Fruit fly (Drosophila melanogaster) whole organism, embryonic: Measurements from ENCODE around the gene CG12766.
A peak's percentile ranks its signal among the peaks of the same experiment; 100 is the strongest.

Source experiments
- B-H2 ChIP-seq: fragments of 200-800 bp; sonication (Bioruptor generic); optimal IDR thresholded peaks from 2 replicates; lab custom pipeline; 2018; ENCODE audit warnings: missing biosample characterization, mild to moderate bottlenecking, missing genetic modification characterization
- Bgb ChIP-seq: fragments of 200-800 bp; sonication (Bioruptor generic); IDR thresholded peaks from 2 replicates; pipeline ENCODE4 v1.3.6; 2022; ENCODE audit warnings: missing biosample characterization, missing genetic modification characterization; ENCODE audit not compliant: partially characterized antibody
- CG10431 ChIP-seq: fragments of 200-800 bp; sonication (Bioruptor generic); optimal IDR thresholded peaks from 3 replicates; lab custom pipeline; 2018; ENCODE audit warnings: missing biosample characterization, mild to moderate bottlenecking, missing genetic modification characterization
- CG10462 ChIP-seq: fragments of 200-800 bp; sonication (Bioruptor generic); optimal IDR thresholded peaks from 2 replicates; lab custom pipeline; 2016; ENCODE audit warnings: missing biosample characterization, missing genetic modification characterization
- CG10654 ChIP-seq: fragments of 200-800 bp; sonication (Bioruptor generic); optimal IDR thresholded peaks from 2 replicates; lab custom pipeline; 2016; ENCODE audit warnings: missing biosample characterization, missing genetic modification characterization
- CG11398 ChIP-seq: fragments of 200-800 bp; sonication (Bioruptor generic); optimal IDR thresholded peaks from 2 replicates; lab custom pipeline; 2016; ENCODE audit warnings: missing biosample characterization, missing genetic modification characterization
- CG13296 ChIP-seq: fragments of 200-800 bp; sonication (Bioruptor generic); optimal IDR thresholded peaks from 3 replicates; lab custom pipeline; 2018; ENCODE audit warnings: missing biosample characterization, mild to moderate bottlenecking, missing genetic modification characterization
- CG14050 ChIP-seq: fragments of 200-800 bp; sonication (Bioruptor generic); IDR thresholded peaks from 3 replicates; pipeline ENCODE4 v1.3.6; 2022; ENCODE audit warnings: missing biosample characterization, missing genetic modification characterization
- CG15073 ChIP-seq: fragments of 200-800 bp; sonication (Bioruptor generic); optimal IDR thresholded peaks from 2 replicates; lab custom pipeline; 2016; ENCODE audit warnings: missing biosample characterization, missing genetic modification characterization
- CG1529 ChIP-seq: fragments of 200-800 bp; sonication (Bioruptor generic); optimal IDR thresholded peaks from 3 replicates; lab custom pipeline; 2018; ENCODE audit warnings: missing biosample characterization, missing genetic modification characterization
- CG16815 ChIP-seq: fragments of 200-800 bp; sonication (Bioruptor generic); optimal IDR thresholded peaks from 3 replicates; lab custom pipeline; 2017; ENCODE audit warnings: missing biosample characterization, mild to moderate bottlenecking, missing genetic modification characterization
- CG16863 ChIP-seq: fragments of 200-800 bp; sonication (Bioruptor generic); optimal IDR thresholded peaks from 3 replicates; lab custom pipeline; 2016; ENCODE audit warnings: missing biosample characterization, missing genetic modification characterization
- CG18764 ChIP-seq: fragments of 200-800 bp; sonication (Bioruptor generic); optimal IDR thresholded peaks from 3 replicates; lab custom pipeline; 2016; ENCODE audit warnings: missing biosample characterization, missing genetic modification characterization
- CG2875 ChIP-seq: fragments of 200-800 bp; sonication (Bioruptor generic); optimal IDR thresholded peaks from 2 replicates; lab custom pipeline; 2017; ENCODE audit warnings: missing biosample characterization, mild to moderate bottlenecking, missing genetic modification characterization, missing genetic modification reagents
- CG30020 ChIP-seq: fragments of 200-800 bp; optimal IDR thresholded peaks from 2 replicates; lab custom pipeline; 2019; ENCODE audit warnings: missing biosample characterization, mild to moderate bottlenecking, missing genetic modification characterization, moderate library complexity
- CG32772 ChIP-seq: fragments of 200-800 bp; sonication (Bioruptor generic); IDR thresholded peaks from 2 replicates; pipeline ENCODE4 v1.3.6; 2022; ENCODE audit warnings: missing biosample characterization, missing genetic modification characterization
- CG33213 ChIP-seq: fragments of 200-800 bp; sonication (Bioruptor generic); optimal IDR thresholded peaks from 3 replicates; lab custom pipeline; 2016; ENCODE audit warnings: missing biosample characterization, missing genetic modification characterization
- CG4404 ChIP-seq: fragments of 200-800 bp; sonication (Bioruptor generic); IDR thresholded peaks from 2 replicates; pipeline ENCODE4 v1.3.6; 2022; ENCODE audit warnings: missing biosample characterization, missing genetic modification characterization
- CG4424 ChIP-seq: fragments of 200-800 bp; sonication (Bioruptor generic); optimal IDR thresholded peaks from 3 replicates; lab custom pipeline; 2016; ENCODE audit warnings: missing biosample characterization, missing genetic modification characterization
- CG5180 ChIP-seq: fragments of 200-800 bp; sonication (Bioruptor generic); optimal IDR thresholded peaks from 3 replicates; lab custom pipeline; 2017; ENCODE audit warnings: missing biosample characterization, missing genetic modification characterization, mild to moderate bottlenecking, moderate library complexity, missing genetic modification reagents
- CG6683 ChIP-seq: fragments of 200-800 bp; sonication (Bioruptor generic); optimal IDR thresholded peaks from 2 replicates; lab custom pipeline; 2017; ENCODE audit warnings: missing biosample characterization, mild to moderate bottlenecking, missing genetic modification characterization, missing genetic modification reagents
- CG7745 ChIP-seq: fragments of 200-800 bp; sonication (Bioruptor generic); optimal IDR thresholded peaks from 2 replicates; lab custom pipeline; 2018; ENCODE audit warnings: missing biosample characterization, mild to moderate bottlenecking, missing genetic modification characterization, moderate library complexity
- CG8089 ChIP-seq: fragments of 200-800 bp; sonication (Bioruptor generic); optimal IDR thresholded peaks from 3 replicates; lab custom pipeline; 2016; ENCODE audit warnings: missing biosample characterization, missing genetic modification characterization
- CG9876 ChIP-seq: fragments of 200-800 bp; sonication (Bioruptor generic); optimal IDR thresholded peaks from 2 replicates; lab custom pipeline; 2016; ENCODE audit warnings: missing biosample characterization, missing genetic modification characterization
- CrebB ChIP-seq: fragments of 200-800 bp; sonication (Bioruptor generic); optimal IDR thresholded peaks from 3 replicates; lab custom pipeline; 2018; ENCODE audit warnings: missing biosample characterization, mild to moderate bottlenecking, missing genetic modification characterization
- Ets97D ChIP-seq: fragments of 200-800 bp; sonication (Bioruptor generic); optimal IDR thresholded peaks from 3 replicates; lab custom pipeline; 2016; ENCODE audit warnings: missing biosample characterization, missing genetic modification characterization
- Lhr ChIP-seq: fragments of 200-800 bp; sonication (Bioruptor generic); optimal IDR thresholded peaks from 3 replicates; lab custom pipeline; 2017; ENCODE audit warnings: mild to moderate bottlenecking, missing biosample characterization, missing genetic modification reagents, missing genetic modification characterization
- Nf-YA ChIP-seq: fragments of 200-800 bp; sonication (Bioruptor generic); IDR thresholded peaks from 2 replicates; pipeline ENCODE4 v1.3.6; 2022; ENCODE audit warnings: missing biosample characterization, missing genetic modification characterization
- Oaz ChIP-seq: fragments of 200-800 bp; sonication (Bioruptor generic); IDR thresholded peaks from 2 replicates; pipeline ENCODE4 v1.3.6; 2022; ENCODE audit warnings: missing biosample characterization, missing genetic modification characterization
- Ptx1 ChIP-seq: fragments of 200-800 bp; sonication (Bioruptor generic); IDR thresholded peaks from 2 replicates; pipeline ENCODE4 v1.3.6; 2022; ENCODE audit warnings: missing biosample characterization, missing genetic modification characterization
- Ravus ChIP-seq: fragments of 200-800 bp; sonication (Bioruptor generic); IDR thresholded peaks from 2 replicates; pipeline ENCODE4 v1.3.6; 2022; ENCODE audit warnings: missing biosample characterization, missing genetic modification characterization
- Vsx1 ChIP-seq: fragments of 200-800 bp; sonication (Bioruptor generic); optimal IDR thresholded peaks from 2 replicates; lab custom pipeline; 2017; ENCODE audit warnings: missing biosample characterization, mild to moderate bottlenecking, missing genetic modification characterization, missing genetic modification reagents
- ap ChIP-seq: fragments of 200-800 bp; sonication (Bioruptor generic); IDR thresholded peaks from 2 replicates; pipeline ENCODE4 v1.3.6; 2022; ENCODE audit warnings: missing biosample characterization, missing genetic modification characterization
- cato ChIP-seq: fragments of 200-800 bp; sonication (Bioruptor generic); optimal IDR thresholded peaks from 2 replicates; lab custom pipeline; 2016; ENCODE audit warnings: missing biosample characterization, missing genetic modification characterization, borderline replicate concordance
- crc ChIP-seq: fragments of 200-800 bp; sonication (Bioruptor generic); optimal IDR thresholded peaks from 2 replicates; lab custom pipeline; 2016; ENCODE audit warnings: missing biosample characterization, missing genetic modification characterization
- dmrt99B ChIP-seq: fragments of 200-800 bp; sonication (Bioruptor generic); optimal IDR thresholded peaks from 2 replicates; lab custom pipeline; 2018; ENCODE audit warnings: missing biosample characterization, mild to moderate bottlenecking, missing genetic modification characterization, moderate library complexity
- dysf ChIP-seq: fragments of 200-800 bp; sonication (Bioruptor generic); IDR thresholded peaks from 3 replicates; pipeline ENCODE4 v1.3.6; 2022; ENCODE audit warnings: missing biosample characterization, missing genetic modification characterization
- fu2 ChIP-seq: fragments of 200-800 bp; sonication (Bioruptor generic); optimal IDR thresholded peaks from 2 replicates; lab custom pipeline; 2016; ENCODE audit warnings: missing biosample characterization, missing genetic modification characterization
- gcm2 ChIP-seq: fragments of 200-800 bp; sonication (Bioruptor generic); optimal IDR thresholded peaks from 2 replicates; lab custom pipeline; 2016; ENCODE audit warnings: missing biosample characterization, missing genetic modification characterization
- gro ChIP-seq: fragments of 200-800 bp; sonication (Bioruptor generic); optimal IDR thresholded peaks from 2 replicates; lab custom pipeline; 2016; ENCODE audit warnings: missing biosample characterization, missing genetic modification characterization
- gsb ChIP-seq: fragments of 200-800 bp; sonication (Bioruptor generic); IDR thresholded peaks from 2 replicates; pipeline ENCODE4 v1.3.6; 2022; ENCODE audit warnings: missing biosample characterization, missing genetic modification characterization
- jigr1 ChIP-seq: fragments of 200-800 bp; sonication (Bioruptor generic); IDR thresholded peaks from 3 replicates; pipeline ENCODE4 v1.3.6; 2022; ENCODE audit warnings: missing biosample characterization, missing genetic modification characterization
- jumu ChIP-seq: fragments of 200-800 bp; sonication (Bioruptor generic); optimal IDR thresholded peaks from 3 replicates; lab custom pipeline; 2016; ENCODE audit warnings: missing biosample characterization, missing genetic modification characterization
- klu ChIP-seq: fragments of 200-800 bp; sonication (Bioruptor generic); IDR thresholded peaks from 2 replicates; pipeline ENCODE4 v1.3.6; 2022; ENCODE audit warnings: missing biosample characterization, missing genetic modification characterization
- otp ChIP-seq: fragments of 200-800 bp; sonication (Bioruptor generic); IDR thresholded peaks from 3 replicates; pipeline ENCODE4, ENCODE4 v1.3.6; 2022; ENCODE audit warnings: missing biosample characterization, missing genetic modification characterization
- sens ChIP-seq: fragments of 200-800 bp; sonication (Bioruptor generic); peaks from one replicate; lab custom pipeline; 2016; ENCODE audit warnings: missing biosample characterization, missing genetic modification characterization
- sna ChIP-seq: fragments of 200-800 bp; sonication (Bioruptor generic); IDR thresholded peaks from 2 replicates; pipeline ENCODE4 v1.3.6; 2022; ENCODE audit warnings: missing biosample characterization, missing genetic modification characterization; ENCODE audit not compliant: partially characterized antibody
- so ChIP-seq: fragments of 200-800 bp; sonication (Bioruptor generic); IDR thresholded peaks from 3 replicates; pipeline ENCODE4 v1.3.6; 2022; ENCODE audit warnings: missing biosample characterization, missing genetic modification characterization
- sr ChIP-seq: fragments of 200-800 bp; sonication (Bioruptor generic); IDR thresholded peaks from 3 replicates; pipeline ENCODE4 v1.3.6; 2022; ENCODE audit warnings: missing biosample characterization, missing genetic modification characterization
- sug ChIP-seq: fragments of 200-800 bp; optimal IDR thresholded peaks from 2 replicates; lab custom pipeline; 2019; ENCODE audit warnings: missing biosample characterization, mild to moderate bottlenecking, missing genetic modification characterization, moderate library complexity
- trem ChIP-seq: fragments of 200-800 bp; optimal IDR thresholded peaks from 3 replicates; lab custom pipeline; 2019; ENCODE audit warnings: missing biosample characterization, mild to moderate bottlenecking, missing genetic modification characterization, moderate library complexity
- wor ChIP-seq: fragments of 200-800 bp; sonication (Bioruptor generic); IDR thresholded peaks from 2 replicates; pipeline ENCODE4 v1.3.6; 2022; ENCODE audit warnings: missing biosample characterization, missing genetic modification characterization

Gene CG12766

dm6 chr3L:3983466-3983946 lies 43.6 kb upstream of the CG12766 start, which contains the start of gene scrt (continued):
- TF ChIP-seq sens (GFP tag; lab: Kevin White, UChicago) (peak; percentile 90), CG32772 (GFP tag; lab: Robert Waterston, UW) (no peak), CG18764 (GFP tag; lab: Kevin White, UChicago) (peak; percentile 100), gsb (GFP tag; lab: Robert Waterston, UW) (no peak), Ptx1 (no peak), CG2875 (GFP tag; lab: Kevin White, UChicago) (no peak), Nf-YA (GFP tag; lab: Robert Waterston, UW) (no peak), CG13296 (GFP tag; lab: Kevin White, UChicago) (peak; percentile 9), CG1529 (GFP tag; lab: Kevin White, UChicago) (peak; percentile 1), so (peak; percentile 25; the same call in 1 of the 3 replicates), CG8089 (no peak), CG11398 (GFP tag; lab: Kevin White, UChicago) (peak; percentile 22), Oaz (GFP tag; lab: Robert Waterston, UW) (0 out of 2 replicates have a peak, but pooled peaks have one; percentile 21), CG7745 (tag; lab: Kevin White, UChicago) (no peak), otp (GFP tag; lab: Robert Waterston, UW) (no peak), jumu (GFP tag; lab: Kevin White, UChicago) (no peak), CG14050 (GFP tag; lab: Robert Waterston, UW) (peak; percentile 18; the same call in 1 of the 3 replicates), CG6683 (GFP tag; lab: Kevin White, UChicago) (peak; percentile 28), Lhr (GFP tag; lab: Kevin White, UChicago) (no peak), wor (GFP tag; lab: Robert Waterston, UW) (0 out of 2 replicates have a peak, but pooled peaks have one; percentile 17), crc (no peak), Ets97D (GFP tag; lab: Kevin White, UChicago) (peak; percentile 21), ap (GFP tag; lab: Robert Waterston, UW) (no peak), trem (tag; lab: Kevin White, UChicago) (no peak), CG16815 (GFP tag; lab: Kevin White, UChicago) (peak; percentile 36), sr (no peak), CG16863 (GFP tag; lab: Kevin White, UChicago) (no peak), CG33213 (GFP tag; lab: Kevin White, UChicago) (no peak), CG15073 (GFP tag; lab: Kevin White, UChicago) (no peak), CG10431 (GFP tag; lab: Kevin White, UChicago) (no peak), dmrt99B (peak; percentile 43), CG4404 (peak; percentile 77), CG10654 (GFP tag; lab: Kevin White, UChicago) (no peak), sug (tag; lab: Kevin White, UChicago) (no peak), fu2 (no peak), Bgb (GFP tag; lab: Robert Waterston, UW) (no peak), sna (GFP tag; lab: Robert Waterston, UW) (peak; percentile 66), Ravus (GFP tag; lab: Robert Waterston, UW) (no peak), CrebB (no peak), dysf (peak; percentile 71), CG4424 (peak; percentile 2), CG9876 (peak; percentile 8), CG5180 (GFP tag; lab: Kevin White, UChicago) (peak; percentile 31), CG10462 (GFP tag; lab: Kevin White, UChicago) (no peak), Vsx1 (GFP tag; lab: Kevin White, UChicago) (no peak), B-H2 (GFP tag; lab: Kevin White, UChicago) (peak; percentile 4), gro (GFP tag; lab: Kevin White, UChicago) (no peak), CG30020 (peak; percentile 82), gcm2 (no peak), jigr1 (no peak), klu (GFP tag; lab: Robert Waterston, UW) (no peak), cato (no peak)
